Fruit fly (Drosophila melanogaster) whole organism, embryonic: ENCODE results near the gene CG6709.

ENCODE experiments used
- Atf-2 ChIP-seq: fragments of 200-800 bp; sonication (Bioruptor generic); optimal IDR thresholded peaks from 2 replicates; lab custom pipeline; 2016; ENCODE audit warnings: missing biosample characterization, missing genetic modification characterization
- CG1024 ChIP-seq: fragments of 200-800 bp; sonication (Bioruptor generic); IDR thresholded peaks from 2 replicates; pipeline ENCODE4 v1.3.6; 2022; ENCODE audit warnings: missing biosample characterization, missing genetic modification characterization
- CG10462 ChIP-seq: fragments of 200-800 bp; sonication (Bioruptor generic); optimal IDR thresholded peaks from 2 replicates; lab custom pipeline; 2016; ENCODE audit warnings: missing biosample characterization, missing genetic modification characterization
- CG12299 ChIP-seq: fragments of 200-800 bp; sonication (Bioruptor generic); optimal IDR thresholded peaks from 2 replicates; lab custom pipeline; 2018; ENCODE audit warnings: missing biosample characterization, mild to moderate bottlenecking, missing genetic modification characterization
- CG13775 ChIP-seq: fragments of 200-800 bp; sonication (Bioruptor generic); optimal IDR thresholded peaks from 3 replicates; lab custom pipeline; 2017; ENCODE audit warnings: missing biosample characterization, mild to moderate bottlenecking, missing genetic modification characterization
- CG14965 ChIP-seq: fragments of 200-800 bp; sonication (Bioruptor generic); optimal IDR thresholded peaks from 2 replicates; lab custom pipeline; 2016; ENCODE audit warnings: missing biosample characterization, missing genetic modification characterization, borderline replicate concordance
- CG1529 ChIP-seq: fragments of 200-800 bp; sonication (Bioruptor generic); optimal IDR thresholded peaks from 3 replicates; lab custom pipeline; 2018; ENCODE audit warnings: missing biosample characterization, missing genetic modification characterization
- CG1602 ChIP-seq: fragments of 200-800 bp; sonication (Bioruptor generic); optimal IDR thresholded peaks from 3 replicates; lab custom pipeline; 2016; ENCODE audit warnings: missing biosample characterization, missing genetic modification characterization
- CG17568 ChIP-seq: fragments of 200-800 bp; sonication (Bioruptor generic); optimal IDR thresholded peaks from 2 replicates; lab custom pipeline; 2018; ENCODE audit warnings: missing biosample characterization, mild to moderate bottlenecking, missing genetic modification characterization, moderate library complexity
- CG17612 ChIP-seq: fragments of 200-800 bp; sonication (Bioruptor generic); IDR thresholded peaks from 2 replicates; pipeline ENCODE4 v1.3.6; 2022; ENCODE audit warnings: missing biosample characterization, missing genetic modification characterization
- CG1832 ChIP-seq: fragments of 200-800 bp; sonication (Bioruptor generic); optimal IDR thresholded peaks from 2 replicates; lab custom pipeline; 2017; ENCODE audit warnings: missing biosample characterization, mild to moderate bottlenecking, missing genetic modification characterization, inconsistent platforms
- CG2120 ChIP-seq: fragments of 200-800 bp; sonication (Bioruptor generic); optimal IDR thresholded peaks from 3 replicates; lab custom pipeline; 2016; ENCODE audit warnings: missing biosample characterization, missing genetic modification characterization
- CG2129 ChIP-seq: fragments of 200-800 bp; sonication (Bioruptor generic); IDR thresholded peaks from 2 replicates; pipeline ENCODE4 v1.3.6; 2022; ENCODE audit warnings: missing biosample characterization, missing genetic modification characterization; ENCODE audit not compliant: partially characterized antibody
- CG2199 ChIP-seq: fragments of 200-800 bp; sonication (Bioruptor generic); IDR thresholded peaks from 3 replicates; pipeline ENCODE4 v1.3.6; 2022; ENCODE audit warnings: missing biosample characterization, missing genetic modification characterization
- CG3281 ChIP-seq: fragments of 200-800 bp; sonication (Bioruptor generic); optimal IDR thresholded peaks from 3 replicates; lab custom pipeline; 2017; ENCODE audit warnings: missing biosample characterization, mild to moderate bottlenecking, missing genetic modification characterization
- CG33557 ChIP-seq: fragments of 200-800 bp; sonication (Bioruptor generic); optimal IDR thresholded peaks from 2 replicates; lab custom pipeline; 2019; ENCODE audit warnings: missing biosample characterization, mild to moderate bottlenecking, missing genetic modification characterization, moderate library complexity
- CG4854 ChIP-seq: fragments of 200-800 bp; sonication (Bioruptor generic); optimal IDR thresholded peaks from 2 replicates; lab custom pipeline; 2016; ENCODE audit warnings: missing biosample characterization, missing genetic modification characterization, inconsistent platforms
- CG6791 ChIP-seq: fragments of 200-800 bp; sonication (Bioruptor generic); IDR thresholded peaks from 3 replicates; pipeline ENCODE4 v1.3.6; 2022; ENCODE audit warnings: missing biosample characterization, missing genetic modification characterization; ENCODE audit not compliant: partially characterized antibody
- CG7987 ChIP-seq: fragments of 200-800 bp; sonication (Bioruptor generic); optimal IDR thresholded peaks from 2 replicates; lab custom pipeline; 2018; ENCODE audit warnings: missing biosample characterization, mild to moderate bottlenecking, missing genetic modification characterization, moderate library complexity
- CG8359 ChIP-seq: fragments of 200-800 bp; sonication (Bioruptor generic); optimal IDR thresholded peaks from 2 replicates; lab custom pipeline; 2017; ENCODE audit warnings: missing biosample characterization, mild to moderate bottlenecking, missing genetic modification characterization, borderline replicate concordance
- CG8924 ChIP-seq: fragments of 200-800 bp; optimal IDR thresholded peaks from 3 replicates; lab custom pipeline; 2019; ENCODE audit warnings: missing biosample characterization, mild to moderate bottlenecking, missing genetic modification characterization, moderate library complexity
- Dip2 ChIP-seq: fragments of 200-800 bp; sonication (Bioruptor generic); IDR thresholded peaks from 2 replicates; pipeline ENCODE4 v1.3.6; 2022; ENCODE audit warnings: missing biosample characterization, missing genetic modification characterization
- Dll ChIP-seq: fragments of 200-800 bp; sonication (Bioruptor generic); IDR thresholded peaks from 4 replicates; pipeline ENCODE4 v1.3.6; 2022; ENCODE audit warnings: missing biosample characterization, missing genetic modification characterization; ENCODE audit not compliant: partially characterized antibody
- Gug ChIP-seq: fragments of 200-800 bp; sonication (Bioruptor generic); IDR thresholded peaks from 4 replicates; pipeline ENCODE4 v1.3.6; 2022; ENCODE audit warnings: missing biosample characterization, missing genetic modification characterization
- H15 ChIP-seq: fragments of 200-800 bp; sonication (Bioruptor generic); IDR thresholded peaks from 3 replicates; pipeline ENCODE4 v1.3.6; 2022; ENCODE audit warnings: missing biosample characterization, missing genetic modification characterization
- MESR4 ChIP-seq: fragments of 200-800 bp; sonication (Bioruptor generic); optimal IDR thresholded peaks from 2 replicates; lab custom pipeline; 2018; ENCODE audit warnings: missing biosample characterization, mild to moderate bottlenecking, missing genetic modification characterization, moderate library complexity
- Neu2 ChIP-seq: fragments of 200-800 bp; sonication (Bioruptor generic); optimal IDR thresholded peaks from 3 replicates; lab custom pipeline; 2016; ENCODE audit warnings: missing biosample characterization, missing genetic modification characterization, borderline replicate concordance
- Opbp ChIP-seq: fragments of 200-800 bp; sonication (Bioruptor generic); IDR thresholded peaks from 3 replicates; pipeline ENCODE4 v1.3.6; 2022; ENCODE audit warnings: missing biosample characterization, missing genetic modification characterization; ENCODE audit not compliant: partially characterized antibody
- Stat92E ChIP-seq, 3 experiments: fragments of >200 bp in 2 of 3; fragments of 200-800 bp in 1 of 3; sonication (Bioruptor generic) in 1 of 3; optimal IDR thresholded peaks; 2 replicates each; lab custom pipeline; 2017 to 2019; ENCODE audit warnings: missing biosample characterization in 3 of 3, missing genetic modification characterization in 3 of 3, mild to moderate bottlenecking in 1 of 3, moderate library complexity in 1 of 3
- Usf ChIP-seq: fragments of 200-800 bp; sonication (Bioruptor generic); optimal IDR thresholded peaks from 2 replicates; lab custom pipeline; 2017; ENCODE audit warnings: missing genotype, missing biosample characterization, missing genetic modification characterization
- YL-1 ChIP-seq: fragments of 200-800 bp; sonication (Bioruptor generic); optimal IDR thresholded peaks from 3 replicates; lab custom pipeline; 2017; ENCODE audit warnings: missing biosample characterization, mild to moderate bottlenecking, missing genetic modification characterization
- aop ChIP-seq: fragments of 200-800 bp; sonication (Bioruptor generic); IDR thresholded peaks from 2 replicates; pipeline ENCODE4 v1.3.6; 2022; ENCODE audit warnings: missing biosample characterization, missing genetic modification characterization
- bcd ChIP-seq: fragments of 200-800 bp; sonication (Bioruptor generic); optimal IDR thresholded peaks from 2 replicates; lab custom pipeline; 2017; ENCODE audit warnings: missing biosample characterization, mild to moderate bottlenecking, missing genetic modification characterization
- cato ChIP-seq: fragments of 200-800 bp; sonication (Bioruptor generic); optimal IDR thresholded peaks from 2 replicates; lab custom pipeline; 2016; ENCODE audit warnings: missing biosample characterization, missing genetic modification characterization, borderline replicate concordance
- en ChIP-seq: fragments of 200-800 bp; sonication (Bioruptor generic); optimal IDR thresholded peaks from 2 replicates; lab custom pipeline; 2016; ENCODE audit warnings: missing biosample characterization, missing genetic modification characterization
- fd96Cb ChIP-seq: fragments of 200-800 bp; sonication (Bioruptor generic); optimal IDR thresholded peaks from 2 replicates; lab custom pipeline; 2018; ENCODE audit warnings: missing biosample characterization, mild to moderate bottlenecking, missing genetic modification characterization, moderate library complexity
- jigr1 ChIP-seq: fragments of 200-800 bp; sonication (Bioruptor generic); IDR thresholded peaks from 3 replicates; pipeline ENCODE4 v1.3.6; 2022; ENCODE audit warnings: missing biosample characterization, missing genetic modification characterization
- mam ChIP-seq: fragments of 200-800 bp; sonication (Bioruptor generic); optimal IDR thresholded peaks from 3 replicates; lab custom pipeline; 2016; ENCODE audit warnings: missing biosample characterization, missing genetic modification characterization
- odd ChIP-seq: fragments of 200-800 bp; sonication (Bioruptor generic); optimal IDR thresholded peaks from 2 replicates; lab custom pipeline; 2017; ENCODE audit warnings: missing biosample characterization, mild to moderate bottlenecking, missing genetic modification characterization
- prd ChIP-seq, 3 experiments: fragments of >200 bp in 2 of 3; fragments of 200-800 bp in 1 of 3; sonication (Bioruptor generic) in 1 of 3; optimal IDR thresholded peaks in 2 of 3; IDR thresholded peaks in 1 of 3; 2 replicates in 2 of 3; 3 replicates in 1 of 3; pipeline versions ENCODE4 v1.3.6 to Lab custom; 2017 to 2022; ENCODE audit warnings: missing biosample characterization in 1 of 3, missing genetic modification characterization in 1 of 3
- row ChIP-seq: fragments of 200-800 bp; sonication (Bioruptor generic); IDR thresholded peaks from 3 replicates; pipeline ENCODE4 v1.3.6; 2022; ENCODE audit warnings: missing biosample characterization, missing genetic modification characterization
- sens-2 ChIP-seq: fragments of 200-800 bp; sonication (Bioruptor generic); IDR thresholded peaks from 2 replicates; pipeline ENCODE4 v1.3.6; 2022; ENCODE audit warnings: missing biosample characterization, missing genetic modification characterization
- slbo ChIP-seq: fragments of 200-800 bp; sonication (Bioruptor generic); IDR thresholded peaks from 2 replicates; pipeline ENCODE4 v1.3.6; 2022; ENCODE audit warnings: missing biosample characterization, missing genetic modification characterization
- sna ChIP-seq: fragments of 200-800 bp; sonication (Bioruptor generic); IDR thresholded peaks from 2 replicates; pipeline ENCODE4 v1.3.6; 2022; ENCODE audit warnings: missing biosample characterization, missing genetic modification characterization; ENCODE audit not compliant: partially characterized antibody
- sug ChIP-seq: fragments of 200-800 bp; optimal IDR thresholded peaks from 2 replicates; lab custom pipeline; 2019; ENCODE audit warnings: missing biosample characterization, mild to moderate bottlenecking, missing genetic modification characterization, moderate library complexity
- unc-4 ChIP-seq: fragments of 200-800 bp; sonication (Bioruptor generic); IDR thresholded peaks from 2 replicates; pipeline ENCODE4 v1.3.6; 2022; ENCODE audit warnings: missing biosample characterization, missing genetic modification characterization; ENCODE audit not compliant: partially characterized antibody
- vnd ChIP-seq: fragments of 200-800 bp; sonication (Bioruptor generic); IDR thresholded peaks from 3 replicates; pipeline ENCODE4 v1.3.6; 2022; ENCODE audit warnings: missing biosample characterization, missing genetic modification characterization; ENCODE audit not compliant: partially characterized antibody

CG6709 gene

dm6 chr3L:9856430-9857218 lies 37.9 kb downstream of the CG6709 start (continued):
- TF ChIP-seq en (GFP tag; lab: Kevin White, UChicago) (no peak), Usf (GFP tag; lab: Kevin White, UChicago) (peak; percentile 57), CG17612 (GFP tag; lab: Robert Waterston, UW) (peak; percentile 49; the same call in 1 of the 2 replicates), Neu2 (GFP tag; lab: Kevin White, UChicago) (no peak), YL-1 (no peak), slbo (GFP tag; lab: Robert Waterston, UW) (peak; percentile 69), vnd (no peak), CG14965 (GFP tag; lab: Kevin White, UChicago) (no peak), CG2129 (GFP tag; lab: Robert Waterston, UW) (no peak), Opbp (GFP tag; lab: Robert Waterston, UW) (no peak), CG12299 (tag; lab: Kevin White, UChicago) (peak; percentile 77), Stat92E (GFP tag; optimal IDR thresholded peaks at IDR 0.05; lab: Kevin White, UChicago) (no peak), CG6791 (GFP tag; lab: Robert Waterston, UW) (no peak), CG1024 (peak; percentile 70), Gug (peak; percentile 23; the same call in 1 of the 4 replicates), CG7987 (GFP tag; lab: Kevin White, UChicago) (no peak), CG4854 (GFP tag; lab: Kevin White, UChicago) (no peak), sna (GFP tag; lab: Robert Waterston, UW) (no peak), CG1602 (GFP tag; lab: Kevin White, UChicago) (peak; percentile 76), odd (GFP tag; lab: Kevin White, UChicago) (peak; percentile 59), unc-4 (GFP tag; lab: Robert Waterston, UW) (no peak), CG2120 (GFP tag; lab: Kevin White, UChicago) (peak; percentile 0), CG33557 (GFP tag; lab: Kevin White, UChicago) (peak; percentile 88), jigr1 (GFP tag; lab: Robert Waterston, UW) (0 out of 3 replicates have a peak, but pooled peaks have one; percentile 37), cato (GFP tag; lab: Kevin White, UChicago) (peak; percentile 65), CG1832 (GFP tag; lab: Kevin White, UChicago) (no peak), H15 (GFP tag; lab: Robert Waterston, UW) (peak; percentile 81), sens-2 (GFP tag; lab: Robert Waterston, UW) (peak; percentile 69; the same call in 1 of the 2 replicates), mam (no peak), MESR4 (GFP tag; lab: Kevin White, UChicago) (no peak), sug (tag; lab: Kevin White, UChicago) (no peak), bcd (GFP tag; lab: Kevin White, UChicago) (peak; percentile 76), CG3281 (no peak), CG17568 (GFP tag; lab: Kevin White, UChicago) (peak; percentile 57), CG1529 (GFP tag; lab: Kevin White, UChicago) (peak; percentile 65), aop (GFP tag; lab: Robert Waterston, UW) (no peak), row (GFP tag; lab: Robert Waterston, UW) (peak; percentile 87), Dip2 (GFP tag; lab: Robert Waterston, UW) (no peak), CG10462 (GFP tag; lab: Kevin White, UChicago) (peak; percentile 49), Atf-2 (GFP tag; lab: Kevin White, UChicago) (no peak), prd (optimal IDR thresholded peaks at IDR 0.05; lab: Kevin White, UChicago) (no peak), prd (GFP tag; IDR thresholded peaks at IDR 0.05; lab: Robert Waterston, UW) (peak; percentile 93), CG8359 (GFP tag; lab: Kevin White, UChicago) (peak; percentile 79), fd96Cb (tag; lab: Kevin White, UChicago) (peak; percentile 89), CG2199 (no peak; the same call in 2 of the 3 replicates), CG8924 (tag; lab: Kevin White, UChicago) (peak; percentile 88), CG13775 (GFP tag; lab: Kevin White, UChicago) (peak; percentile 74), Dll (GFP tag; lab: Robert Waterston, UW) (no peak)
